Fruit fly (Drosophila melanogaster): ENCODE data around the gene CG14315.
A peak's percentile ranks its signal among the peaks of the same experiment; 100 is the strongest.

Gene CG14315

dm6 chr3R:18167416-18168237, 9.1 kb downstream of the CG14315 start, which contains the start of gene wrd (continued):
- TF ChIP-seq CG10959 (GFP tag; IDR thresholded peaks at IDR 0.05): no peak
- TF ChIP-seq Dll (GFP tag; IDR thresholded peaks at IDR 0.05; ENCODE audit: partially characterized antibody): no peak
- TF ChIP-seq CG9817 (tag; optimal IDR thresholded peaks at IDR 0.05): no peak
- TF ChIP-seq cwo (GFP tag; optimal IDR thresholded peaks at IDR 0.05): no peak
- no peak for TF ChIP-seq ham (GFP tag; IDR thresholded peaks at IDR 0.05)
- peak; percentile 49 for TF ChIP-seq abd-A (tag; optimal IDR thresholded peaks at IDR 0.05)
- peak; percentile 33 for TF ChIP-seq Oli (tag; optimal IDR thresholded peaks at IDR 0.05)
- no peak for TF ChIP-seq CG17912 (GFP tag; optimal IDR thresholded peaks at IDR 0.05)
- TF ChIP-seq CG34422 (GFP tag; IDR thresholded peaks at IDR 0.05): peak; percentile 60; the same call in 1 of the 3 replicates
- no peak for TF ChIP-seq CG11723 (GFP tag; optimal IDR thresholded peaks at IDR 0.05)
- peak; percentile 25 for TF ChIP-seq fd96Cb (tag; optimal IDR thresholded peaks at IDR 0.05)
- no peak for TF ChIP-seq gro (GFP tag; optimal IDR thresholded peaks at IDR 0.05)
- peak; percentile 32 for TF ChIP-seq Ssrp (tag; optimal IDR thresholded peaks at IDR 0.05)
- TF ChIP-seq sens (GFP tag): peak; percentile 71
- TF ChIP-seq Elba2 (GFP tag; optimal IDR thresholded peaks at IDR 0.05): no peak
- no peak for TF ChIP-seq CG10654 (GFP tag; optimal IDR thresholded peaks at IDR 0.05)
- TF ChIP-seq CG14014 (GFP tag; IDR thresholded peaks at IDR 0.05): 0 out of 2 replicates have a peak, but pooled peaks have one; percentile 11
- no peak for TF ChIP-seq ase (GFP tag; IDR thresholded peaks at IDR 0.05)
- peak; percentile 57; the same call in 2 of the 3 replicates for TF ChIP-seq row (GFP tag; IDR thresholded peaks at IDR 0.05)
- no peak for TF ChIP-seq HLH4C (GFP tag; IDR thresholded peaks at IDR 0.05; ENCODE audit: partially characterized antibody)
- TF ChIP-seq CG2678 (tag; optimal IDR thresholded peaks at IDR 0.05): peak; percentile 47
- no peak for TF ChIP-seq p53 (GFP tag; optimal IDR thresholded peaks at IDR 0.05)
- no peak for TF ChIP-seq sim (GFP tag; IDR thresholded peaks at IDR 0.05)
- TF ChIP-seq CG1832 (GFP tag; optimal IDR thresholded peaks at IDR 0.05): no peak
- TF ChIP-seq dati (GFP tag; IDR thresholded peaks at IDR 0.05): no peak
- TF ChIP-seq ftz-f1 (GFP tag; optimal IDR thresholded peaks at IDR 0.05): peak; percentile 75
- TF ChIP-seq ems (GFP tag; optimal IDR thresholded peaks at IDR 0.05): no peak
- TF ChIP-seq ro (GFP tag; IDR thresholded peaks at IDR 0.05): no peak
- TF ChIP-seq amos (GFP tag; IDR thresholded peaks at IDR 0.05; ENCODE audit: partially characterized antibody): peak; percentile 17; the same call in 1 of the 2 replicates
- TF ChIP-seq schlank (tag; optimal IDR thresholded peaks at IDR 0.05): no peak
- TF ChIP-seq CG9876 (GFP tag; optimal IDR thresholded peaks at IDR 0.05): no peak
- no peak for TF ChIP-seq gcm (GFP tag; optimal IDR thresholded peaks at IDR 0.05)
- TF ChIP-seq tio (GFP tag; optimal IDR thresholded peaks at IDR 0.05): peak; percentile 22
- no peak for TF ChIP-seq CG2129 (GFP tag; IDR thresholded peaks at IDR 0.05; ENCODE audit: partially characterized antibody)
- peak; percentile 2 for TF ChIP-seq CG4424 (GFP tag; optimal IDR thresholded peaks at IDR 0.05)
- TF ChIP-seq CG3726 (GFP tag; IDR thresholded peaks at IDR 0.05): no peak
- TF ChIP-seq Nf-YC (tag; optimal IDR thresholded peaks at IDR 0.05): peak; percentile 40
- peak; percentile 34 for TF ChIP-seq pzg (GFP tag; optimal IDR thresholded peaks at IDR 0.05)
- peak; percentile 50; the same call in 1 of the 2 replicates for TF ChIP-seq NFAT (GFP tag; IDR thresholded peaks at IDR 0.05)
- no peak for TF ChIP-seq NC2β (GFP tag; optimal IDR thresholded peaks at IDR 0.05)
- TF ChIP-seq slbo (GFP tag; IDR thresholded peaks at IDR 0.05): peak; percentile 50; the same call in 1 of the 2 replicates
- TF ChIP-seq Xbp1 (GFP tag; optimal IDR thresholded peaks at IDR 0.05): peak; percentile 38
- TF ChIP-seq CG12155 (GFP tag; optimal IDR thresholded peaks at IDR 0.05): peak; percentile 24
- TF ChIP-seq Aef1 (GFP tag; IDR thresholded peaks at IDR 0.05): no peak
- TF ChIP-seq Dp (GFP tag; optimal IDR thresholded peaks at IDR 0.05): no peak
- TF ChIP-seq Meics (GFP tag; optimal IDR thresholded peaks at IDR 0.05): peak; percentile 43
- no peak for TF ChIP-seq Mrtf (GFP tag; IDR thresholded peaks at IDR 0.05)
- TF ChIP-seq CG18599 (GFP tag; optimal IDR thresholded peaks at IDR 0.05): no peak
- peak; percentile 36 for TF ChIP-seq D19B (GFP tag; optimal IDR thresholded peaks at IDR 0.05)

Data from whole organism, embryonic.